Worm (Caenorhabditis elegans) whole organism, L2 larva: ENCODE data around the gene sri-60.

ENCODE experiments used
- C34F6.9 ChIP-seq: fragments of 150-350 bp; optimal IDR thresholded peaks from 2 replicates; lab custom pipeline; 2014; ENCODE audit warnings: missing biosample characterization, missing genetic modification characterization
- F13H6.1 ChIP-seq: sonication (generic microtip); optimal IDR thresholded peaks from 2 replicates; lab custom pipeline; 2016; ENCODE audit warnings: missing genetic modification characterization, missing compliant biosample characterization
- R02D3.7 ChIP-seq: fragments of 150-350 bp; optimal IDR thresholded peaks from 2 replicates; lab custom pipeline; 2014; ENCODE audit warnings: missing biosample characterization, missing genetic modification characterization
- Y55F3AM.14 ChIP-seq: fragments of 200-800 bp; sonication (Bioruptor generic); optimal IDR thresholded peaks from 2 replicates; lab custom pipeline; 2018; ENCODE audit warnings: mild to moderate bottlenecking, missing genetic modification characterization, missing compliant biosample characterization
- ama-1 ChIP-seq: fragments of 150-350 bp; optimal IDR thresholded peaks from 2 replicates; lab custom pipeline; 2018; ENCODE audit warnings: inconsistent platforms
- blmp-1 ChIP-seq: sonication (generic microtip); optimal IDR thresholded peaks from 2 replicates; lab custom pipeline; 2017; ENCODE audit warnings: missing genetic modification characterization, mild to moderate bottlenecking, missing compliant biosample characterization, antibody characterized with exemption, moderate library complexity; ENCODE audit not compliant: insufficient read depth
- ceh-16 ChIP-seq: fragments of 150-350 bp; optimal IDR thresholded peaks from 2 replicates; lab custom pipeline; 2014; ENCODE audit warnings: missing biosample characterization, missing genetic modification characterization
- crh-2 ChIP-seq: sonication (generic microtip); optimal IDR thresholded peaks from 2 replicates; lab custom pipeline; 2017; ENCODE audit warnings: missing biosample characterization, missing genetic modification characterization
- dmd-4 ChIP-seq: sonication (generic microtip); optimal IDR thresholded peaks from 2 replicates; lab custom pipeline; 2017; ENCODE audit warnings: missing biosample characterization, missing genetic modification characterization
- egl-27 ChIP-seq: sonication (generic microtip); optimal IDR thresholded peaks from 3 replicates; lab custom pipeline; 2017; ENCODE audit warnings: missing biosample characterization, missing genetic modification reagents, missing genetic modification characterization
- elt-3 ChIP-seq: sonication (generic microtip); optimal IDR thresholded peaks from 2 replicates; lab custom pipeline; 2017; ENCODE audit warnings: missing biosample characterization, missing genetic modification characterization
- fos-1 ChIP-seq: fragments of 150-350 bp; optimal IDR thresholded peaks from 2 replicates; lab custom pipeline; 2014; ENCODE audit warnings: missing biosample characterization, missing genetic modification characterization
- lin-11 ChIP-seq: fragments of 150-350 bp; sonication (generic microtip); optimal IDR thresholded peaks from 2 replicates; lab custom pipeline; 2014; ENCODE audit warnings: missing biosample characterization, missing genetic modification characterization, inconsistent platforms, mixed read lengths
- lin-39 ChIP-seq: fragments of 150-350 bp; optimal IDR thresholded peaks from 2 replicates; lab custom pipeline; 2014; ENCODE audit warnings: missing biosample characterization, missing genetic modification reagents, missing genetic modification characterization
- lsy-2 ChIP-seq, 2 experiments: fragments of 150-350 bp in 1 of 2; sonication (generic microtip) in 1 of 2; optimal IDR thresholded peaks; 2 replicates each; lab custom pipeline; 2014 to 2017; ENCODE audit warnings: missing biosample characterization in 2 of 2, missing genetic modification characterization in 2 of 2
- mdl-1 ChIP-seq, 2 experiments: fragments of 150-350 bp in 1 of 2; sonication (generic microtip) in 1 of 2; optimal IDR thresholded peaks; 2 replicates each; lab custom pipeline; 2017; ENCODE audit warnings: missing biosample characterization in 2 of 2, missing genetic modification characterization in 2 of 2
- nhr-10 ChIP-seq: sonication (generic microtip); optimal IDR thresholded peaks from 2 replicates; lab custom pipeline; 2017; ENCODE audit warnings: missing biosample characterization, missing genetic modification characterization
- nhr-11 ChIP-seq: fragments of 150-350 bp; optimal IDR thresholded peaks from 2 replicates; lab custom pipeline; 2014; ENCODE audit warnings: missing biosample characterization, missing genetic modification characterization
- nhr-129 ChIP-seq: fragments of 150-350 bp; optimal IDR thresholded peaks from 2 replicates; lab custom pipeline; 2014; ENCODE audit warnings: missing biosample characterization, missing genetic modification characterization
- nhr-21 ChIP-seq: fragments of 150-350 bp; optimal IDR thresholded peaks from 2 replicates; lab custom pipeline; 2014; ENCODE audit warnings: missing biosample characterization, missing genetic modification characterization
- nhr-25 ChIP-seq: fragments of 150-350 bp; sonication (generic microtip); optimal IDR thresholded peaks from 3 replicates; lab custom pipeline; 2014; ENCODE audit warnings: missing biosample characterization, missing genetic modification characterization
- nhr-6 ChIP-seq: fragments of 150-350 bp; optimal IDR thresholded peaks from 2 replicates; lab custom pipeline; 2014; ENCODE audit warnings: missing biosample characterization, missing genetic modification characterization
- nhr-77 ChIP-seq: fragments of 150-350 bp; optimal IDR thresholded peaks from 2 replicates; lab custom pipeline; 2014; ENCODE audit warnings: missing biosample characterization, missing genetic modification characterization
- peb-1 ChIP-seq: fragments of 150-350 bp; optimal IDR thresholded peaks from 2 replicates; lab custom pipeline; 2014; ENCODE audit warnings: missing biosample characterization, missing genetic modification characterization
- sem-4 ChIP-seq: fragments of 150-350 bp; optimal IDR thresholded peaks from 2 replicates; lab custom pipeline; 2014; ENCODE audit warnings: missing biosample characterization, missing genetic modification reagents, missing genetic modification characterization
- skn-1 ChIP-seq: sonication (generic microtip); optimal IDR thresholded peaks from 2 replicates; lab custom pipeline; 2017; ENCODE audit warnings: missing biosample characterization, missing genetic modification characterization
- sma-3 ChIP-seq: sonication (generic microtip); optimal IDR thresholded peaks from 2 replicates; lab custom pipeline; 2016; ENCODE audit warnings: missing genetic modification reagents, missing genetic modification characterization, missing compliant biosample characterization
- sma-9 ChIP-seq, 2 experiments: fragments of 150-350 bp in 1 of 2; sonication (generic microtip) in 1 of 2; optimal IDR thresholded peaks; 2 replicates each; lab custom pipeline; 2014 to 2016; ENCODE audit warnings: missing genetic modification characterization in 2 of 2, mild to moderate bottlenecking in 1 of 2, missing biosample characterization in 1 of 2, missing compliant biosample characterization in 1 of 2, missing genetic modification reagents in 1 of 2, moderate library complexity in 1 of 2
- snpc-4 ChIP-seq: fragments of 150-350 bp; optimal IDR thresholded peaks from 2 replicates; lab custom pipeline; 2014; ENCODE audit warnings: missing biosample characterization, missing genetic modification characterization
- unc-39 ChIP-seq: fragments of 150-350 bp; optimal IDR thresholded peaks from 2 replicates; lab custom pipeline; 2014; ENCODE audit warnings: missing biosample characterization, missing genetic modification characterization
- unc-55 ChIP-seq: fragments of 150-350 bp; sonication (generic microtip); optimal IDR thresholded peaks from 3 replicates; lab custom pipeline; 2014; ENCODE audit warnings: missing biosample characterization, missing genetic modification reagents, missing genetic modification characterization
- zag-1 ChIP-seq: fragments of 150-350 bp; optimal IDR thresholded peaks from 2 replicates; lab custom pipeline; 2014; ENCODE audit warnings: missing biosample characterization, missing genetic modification characterization
- ztf-1 ChIP-seq: fragments of 200-800 bp; sonication (Bioruptor generic); conservative IDR thresholded peaks from 2 replicates; pipeline ENCODE4 v1.3.6; 2022; ENCODE audit warnings: missing genetic modification characterization, missing compliant biosample characterization
- ztf-4 ChIP-seq: fragments of 150-350 bp; optimal IDR thresholded peaks from 2 replicates; lab custom pipeline; 2014; ENCODE audit warnings: missing biosample characterization, missing genetic modification characterization

The sri-60 gene

ce11 chrII:2707872-2708271, 5.2 kb upstream of the sri-60 start, which contains the start of gene Y47G7B.2:
Gene Y47G7B.2 (minus strand): TSS chrII:2708014.
- TF ChIP-seq mdl-1 (tag; optimal IDR thresholded peaks at IDR 0.05; lab: Kevin White, UChicago) (no peak), blmp-1 (no peak), nhr-129 (tag; lab: Kevin White, UChicago) (peak; percentile 45), snpc-4 (tag; lab: Kevin White, UChicago) (no peak), nhr-77 (tag; lab: Kevin White, UChicago) (no peak), sma-9 (GFP tag; optimal IDR thresholded peaks at IDR 0.05; lab: Kevin White, UChicago) (peak; percentile 37), sma-9 (tag; optimal IDR thresholded peaks at IDR 0.05; lab: Kevin White, UChicago) (no peak), C34F6.9 (peak; percentile 13), unc-55 (GFP tag; lab: Kevin White, UChicago) (peak; percentile 48)

- TF ChIP-seq dmd-4 (tag; lab: Kevin White, UChicago): no peak
- TF ChIP-seq blmp-1: no peak
- no peak for TF ChIP-seq nhr-129 (tag; lab: Kevin White, UChicago)
- no peak for TF ChIP-seq unc-39 (tag; lab: Kevin White, UChicago)
- TF ChIP-seq nhr-10 (tag; lab: Kevin White, UChicago): no peak
- no peak for TF ChIP-seq crh-2 (tag; lab: Kevin White, UChicago)
- no peak for TF ChIP-seq egl-27 (tag; lab: Kevin White, UChicago)
Observed at ce11 chrII:2705200-2705599, 2.5 kb upstream of the sri-60 start, which contains the start of gene srh-128. Gene srh-128 (minus strand): TSS chrII:2705300.

- TF ChIP-seq unc-39 (tag; lab: Kevin White, UChicago): no peak
- TF ChIP-seq nhr-11 (tag; lab: Kevin White, UChicago): no peak
- no peak for TF ChIP-seq ztf-4 (tag; lab: Kevin White, UChicago)
- no peak for TF ChIP-seq snpc-4 (tag; lab: Kevin White, UChicago)
- TF ChIP-seq, all 48 proteins: peak for 0
Observed at ce11 chrII:2700229-2700628, 2.4 kb downstream of the sri-60 start, which contains the start of gene sri-61. Gene sri-61 (minus strand): TSS chrII:2700329.

ce11 chrII:2698378-2698777, 4.3 kb downstream of the sri-60 start, which contains the start of gene sri-62:
Gene sri-62 (minus strand): TSS chrII:2698478.
- TF ChIP-seq R02D3.7 (tag; lab: Kevin White, UChicago) (no peak), nhr-129 (tag; lab: Kevin White, UChicago) (no peak), blmp-1 (no peak), mdl-1 (tag; optimal IDR thresholded peaks at IDR 0.05; lab: Kevin White, UChicago) (no peak), dmd-4 (tag; lab: Kevin White, UChicago) (no peak), nhr-10 (tag; lab: Kevin White, UChicago) (no peak), ama-1 (lab: Kevin White, UChicago) (no peak), peb-1 (tag; lab: Kevin White, UChicago) (no peak), egl-27 (tag; lab: Kevin White, UChicago) (no peak), snpc-4 (tag; lab: Kevin White, UChicago) (no peak), sma-3 (no peak), nhr-25 (no peak), nhr-21 (tag; lab: Kevin White, UChicago) (no peak), unc-39 (tag; lab: Kevin White, UChicago) (no peak), nhr-77 (tag; lab: Kevin White, UChicago) (no peak), lsy-2 (tag; optimal IDR thresholded peaks at IDR 0.05; lab: Kevin White, UChicago) (no peak), ceh-16 (tag; lab: Kevin White, UChicago) (no peak), lin-11 (tag; lab: Kevin White, UChicago) (no peak), sem-4 (no peak), C34F6.9 (no peak)

- TF ChIP-seq F13H6.1 (peak; percentile 22), Y55F3AM.14 (GFP tag; lab: Kevin White, UChicago) (no peak)
Observed at ce11 chrII:2695079-2695478, 7.6 kb downstream of the sri-60 start.

ce11 chrII:2692476-2692875, 10.2 kb downstream of the sri-60 start, which contains the start of gene set-11:
Gene set-11 (minus strand): TSS chrII:2692576.
- no peak for TF ChIP-seq nhr-6 (tag; lab: Kevin White, UChicago)
- TF ChIP-seq snpc-4 (tag; lab: Kevin White, UChicago): no peak
- no peak for TF ChIP-seq ztf-1 (GFP tag; lab: Robert Waterston, UW)
- no peak for TF ChIP-seq zag-1 (tag; lab: Kevin White, UChicago)
- no peak for TF ChIP-seq blmp-1
- no peak for TF ChIP-seq lin-39 (tag; lab: Kevin White, UChicago)
- no peak for TF ChIP-seq sma-3
- no peak for TF ChIP-seq elt-3 (tag; lab: Kevin White, UChicago)
- TF ChIP-seq fos-1 (tag; lab: Kevin White, UChicago): no peak
- TF ChIP-seq unc-39 (tag; lab: Kevin White, UChicago): no peak
- TF ChIP-seq nhr-10 (tag; lab: Kevin White, UChicago): no peak
- no peak for TF ChIP-seq lsy-2 (tag; optimal IDR thresholded peaks at IDR 0.05; lab: Kevin White, UChicago)
- no peak for TF ChIP-seq mdl-1 (tag; optimal IDR thresholded peaks at IDR 0.05; lab: Kevin White, UChicago)
- TF ChIP-seq F13H6.1: no peak
- TF ChIP-seq nhr-11 (tag; lab: Kevin White, UChicago): no peak
- TF ChIP-seq skn-1 (tag; lab: Kevin White, UChicago): no peak
